Worm (Caenorhabditis elegans) whole organism, L1 larva: Measurements from ENCODE around the gene T24B8.3.

ENCODE experiments used
- C04F5.9 ChIP-seq: sonication (generic microtip); optimal IDR thresholded peaks from 2 replicates; lab custom pipeline; 2016; ENCODE audit warnings: missing genetic modification characterization, missing compliant biosample characterization
- C34B4.2 ChIP-seq: sonication (generic microtip); optimal IDR thresholded peaks from 2 replicates; lab custom pipeline; 2017; ENCODE audit warnings: mild to moderate bottlenecking, missing genetic modification characterization, missing compliant biosample characterization
- F16B12.6 ChIP-seq: fragments of 150-350 bp; optimal IDR thresholded peaks from 2 replicates; lab custom pipeline; 2014; ENCODE audit warnings: missing biosample characterization, missing genetic modification characterization
- Y116A8C.19 ChIP-seq: sonication (generic microtip); optimal IDR thresholded peaks from 2 replicates; lab custom pipeline; 2016; ENCODE audit warnings: missing compliant biosample characterization, missing genetic modification characterization, borderline replicate concordance
- aha-1 ChIP-seq: fragments of 150-350 bp; optimal IDR thresholded peaks from 2 replicates; lab custom pipeline; 2014; ENCODE audit warnings: missing biosample characterization, missing genetic modification characterization
- aly-2 ChIP-seq: fragments of 150-350 bp; optimal IDR thresholded peaks from 2 replicates; lab custom pipeline; 2014; ENCODE audit warnings: missing biosample characterization, missing genetic modification characterization
- blmp-1 ChIP-seq: fragments of 150-350 bp; optimal IDR thresholded peaks from 2 replicates; lab custom pipeline; 2014; ENCODE audit warnings: missing biosample characterization, missing genetic modification characterization
- ceh-8 ChIP-seq: fragments of 200-800 bp; sonication (Bioruptor generic); optimal IDR thresholded peaks from 2 replicates; lab custom pipeline; 2018; ENCODE audit warnings: mild to moderate bottlenecking, missing genetic modification characterization, moderate library complexity, missing compliant biosample characterization
- ceh-82 ChIP-seq, 3 experiments: fragments of 150-350 bp in 1 of 3; sonication (generic microtip) in 2 of 3; optimal IDR thresholded peaks; 2 replicates each; lab custom pipeline; 2014 to 2017; ENCODE audit warnings: missing biosample characterization in 3 of 3, missing genetic modification characterization in 3 of 3
- ceh-88 ChIP-seq: fragments of 200-800 bp; sonication (Bioruptor generic); IDR thresholded peaks from 2 replicates; pipeline ENCODE4 v1.3.6; 2022; ENCODE audit warnings: missing genetic modification characterization, missing compliant biosample characterization
- ces-1 ChIP-seq: fragments of 150-350 bp; optimal IDR thresholded peaks from 2 replicates; lab custom pipeline; 2014; ENCODE audit warnings: missing biosample characterization, missing genetic modification reagents, missing genetic modification characterization
- dsc-1 ChIP-seq: sonication (generic microtip); optimal IDR thresholded peaks from 2 replicates; lab custom pipeline; 2016; ENCODE audit warnings: mild to moderate bottlenecking, missing genetic modification characterization, missing compliant biosample characterization
- efl-1 ChIP-seq, 4 experiments: fragments of 150-350 bp; optimal IDR thresholded peaks in 3 of 4; peaks in 1 of 4; 1 replicate in 1 of 4; 2 replicates in 3 of 4; lab custom pipeline; 2014; ENCODE audit warnings: missing biosample characterization in 2 of 4, missing genetic modification characterization in 2 of 4, missing genetic modification reagents in 2 of 4
- egl-27 ChIP-seq, 2 experiments: fragments of 150-350 bp in 1 of 2; sonication (generic microtip); optimal IDR thresholded peaks; 3 replicates each; lab custom pipeline; 2017 to 2018; ENCODE audit warnings: missing biosample characterization in 2 of 2, missing genetic modification characterization in 2 of 2, missing genetic modification reagents in 2 of 2
- elt-3 ChIP-seq, 6 experiments: fragments of 150-350 bp in 1 of 6; sonication (generic microtip); optimal IDR thresholded peaks; 2 replicates each; lab custom pipeline; 2017 to 2018; ENCODE audit warnings: missing biosample characterization in 6 of 6, missing genetic modification characterization in 6 of 6, inconsistent platforms in 1 of 6
- ets-5 ChIP-seq: fragments of 200-800 bp; sonication (Bioruptor generic); IDR thresholded peaks from 2 replicates; pipeline ENCODE4 v1.3.6; 2022; ENCODE audit warnings: missing genetic modification characterization, missing compliant biosample characterization
- fkh-10 ChIP-seq: sonication (generic microtip); optimal IDR thresholded peaks from 2 replicates; lab custom pipeline; 2017; ENCODE audit warnings: missing biosample characterization, missing genetic modification reagents, missing genetic modification characterization
- fkh-8 ChIP-seq: sonication (generic microtip); optimal IDR thresholded peaks from 2 replicates; lab custom pipeline; 2016; ENCODE audit warnings: mild to moderate bottlenecking, missing genetic modification characterization, missing compliant biosample characterization
- grh-1 ChIP-seq: fragments of 200-800 bp; sonication (Bioruptor generic); IDR thresholded peaks from 2 replicates; pipeline ENCODE4 v1.3.6; 2022; ENCODE audit warnings: missing genetic modification reagents, missing genetic modification characterization, missing compliant biosample characterization
- hlh-17 ChIP-seq: fragments of 200-800 bp; sonication (Bioruptor generic); optimal IDR thresholded peaks from 2 replicates; lab custom pipeline; 2018; ENCODE audit warnings: missing genetic modification characterization, mild to moderate bottlenecking, missing compliant biosample characterization, moderate library complexity, borderline replicate concordance
- hlh-4 ChIP-seq: sonication (generic microtip); optimal IDR thresholded peaks from 2 replicates; lab custom pipeline; 2016; ENCODE audit warnings: mild to moderate bottlenecking, missing genetic modification characterization, missing compliant biosample characterization
- irx-1 ChIP-seq: sonication (generic microtip); optimal IDR thresholded peaks from 2 replicates; lab custom pipeline; 2016; ENCODE audit warnings: missing genetic modification characterization, missing compliant biosample characterization
- lin-14 ChIP-seq: fragments of 200-800 bp; sonication (Bioruptor generic); optimal IDR thresholded peaks from 2 replicates; lab custom pipeline; 2018; ENCODE audit warnings: mild to moderate bottlenecking, missing genetic modification characterization, moderate library complexity, missing compliant biosample characterization
- lin-15B ChIP-seq: fragments of 150-350 bp; sonication (generic microtip); optimal IDR thresholded peaks from 3 replicates; lab custom pipeline; 2014; ENCODE audit warnings: missing biosample characterization, missing genetic modification characterization
- lin-39 ChIP-seq: fragments of 150-350 bp; optimal IDR thresholded peaks from 2 replicates; lab custom pipeline; 2014; ENCODE audit warnings: missing biosample characterization, missing genetic modification reagents, missing genetic modification characterization
- lir-3 ChIP-seq: sonication (generic microtip); optimal IDR thresholded peaks from 2 replicates; lab custom pipeline; 2016; ENCODE audit warnings: mild to moderate bottlenecking, missing genetic modification characterization, moderate library complexity, missing compliant biosample characterization; ENCODE audit not compliant: poor library complexity
- mdl-1 ChIP-seq, 2 experiments: fragments of 150-350 bp; optimal IDR thresholded peaks; 2 replicates each; lab custom pipeline; 2014 to 2017; ENCODE audit warnings: missing biosample characterization in 2 of 2, missing genetic modification characterization in 2 of 2, inconsistent platforms in 1 of 2
- mep-1 ChIP-seq: fragments of 150-350 bp; optimal IDR thresholded peaks from 2 replicates; lab custom pipeline; 2014; ENCODE audit warnings: missing biosample characterization, missing genetic modification characterization
- nhr-12 ChIP-seq: sonication (generic microtip); optimal IDR thresholded peaks from 2 replicates; lab custom pipeline; 2017; ENCODE audit warnings: missing biosample characterization, missing genetic modification characterization
- nhr-19 ChIP-seq: fragments of 200-800 bp; sonication (Bioruptor generic); conservative IDR thresholded peaks from 2 replicates; pipeline ENCODE4 v1.3.6; 2022; ENCODE audit warnings: missing genetic modification characterization, missing compliant biosample characterization
- nhr-237 ChIP-seq: fragments of 150-350 bp; optimal IDR thresholded peaks from 2 replicates; lab custom pipeline; 2014; ENCODE audit warnings: missing biosample characterization, missing genetic modification characterization
- nhr-28 ChIP-seq: fragments of 150-350 bp; optimal IDR thresholded peaks from 2 replicates; lab custom pipeline; 2014; ENCODE audit warnings: missing biosample characterization, missing genetic modification characterization
- nhr-84 ChIP-seq: sonication (generic microtip); optimal IDR thresholded peaks from 2 replicates; lab custom pipeline; 2017; ENCODE audit warnings: missing biosample characterization, missing genetic modification characterization
- nhr-85 ChIP-seq: sonication (generic microtip); peaks from one replicate; lab custom pipeline; 2016; ENCODE audit warnings: missing genetic modification characterization, inconsistent platforms, missing compliant biosample characterization
- pag-3 ChIP-seq: sonication (generic microtip); optimal IDR thresholded peaks from 2 replicates; lab custom pipeline; 2017; ENCODE audit warnings: missing genetic modification characterization, mild to moderate bottlenecking, missing compliant biosample characterization, antibody characterized with exemption, borderline replicate concordance; ENCODE audit not compliant: insufficient read depth
- rnt-1 ChIP-seq: sonication (generic microtip); optimal IDR thresholded peaks from 2 replicates; lab custom pipeline; 2016; ENCODE audit warnings: mild to moderate bottlenecking, missing genetic modification characterization, moderate library complexity, missing compliant biosample characterization
- skn-1 ChIP-seq: fragments of 150-350 bp; optimal IDR thresholded peaks from 2 replicates; lab custom pipeline; 2014; ENCODE audit warnings: missing biosample characterization, missing genetic modification characterization
- snu-23 ChIP-seq: sonication (generic microtip); optimal IDR thresholded peaks from 2 replicates; lab custom pipeline; 2016; ENCODE audit warnings: missing genetic modification characterization, missing compliant biosample characterization
- sox-4 ChIP-seq: sonication (generic microtip); optimal IDR thresholded peaks from 2 replicates; lab custom pipeline; 2016; ENCODE audit warnings: missing genetic modification characterization, missing compliant biosample characterization
- sptf-1 ChIP-seq: fragments of 150-350 bp; optimal IDR thresholded peaks from 2 replicates; lab custom pipeline; 2014; ENCODE audit warnings: missing biosample characterization, missing genetic modification characterization
- sup-37 ChIP-seq: fragments of 200-800 bp; sonication (Bioruptor generic); optimal IDR thresholded peaks from 2 replicates; lab custom pipeline; 2018; ENCODE audit warnings: mild to moderate bottlenecking, missing genetic modification characterization, missing compliant biosample characterization
- tlp-1 ChIP-seq: fragments of 150-350 bp; optimal IDR thresholded peaks from 2 replicates; lab custom pipeline; 2014; ENCODE audit warnings: missing biosample characterization, missing genetic modification characterization
- unc-30 ChIP-seq: sonication (generic microtip); optimal IDR thresholded peaks from 2 replicates; lab custom pipeline; 2017; ENCODE audit warnings: missing biosample characterization, missing genetic modification characterization
- unc-98 ChIP-seq: fragments of 200-800 bp; sonication (Bioruptor generic); IDR thresholded peaks from 2 replicates; pipeline ENCODE4 v1.3.6; 2022; ENCODE audit warnings: missing genetic modification characterization, missing compliant biosample characterization
- vab-15 ChIP-seq: sonication (generic microtip); optimal IDR thresholded peaks from 2 replicates; lab custom pipeline; 2017; ENCODE audit warnings: missing genotype, mild to moderate bottlenecking, missing genetic modification characterization, missing compliant biosample characterization
- xbp-1 ChIP-seq: sonication (generic microtip); optimal IDR thresholded peaks from 2 replicates; lab custom pipeline; 2016; ENCODE audit warnings: missing genetic modification characterization, missing compliant biosample characterization

The T24B8.3 gene

ce11 chrII:9054604-9055003 is 6.3 kb downstream of the T24B8.3 start, which contains the start of gene chmp-7 (continued):
- TF ChIP-seq hlh-17, result no peak
- peak; percentile 83 for TF ChIP-seq aly-2 (tag; lab: Kevin White, UChicago)
- peak; percentile 98 for TF ChIP-seq lin-14 (GFP tag; lab: Kevin White, UChicago)
- no peak for TF ChIP-seq hlh-4
- no peak for TF ChIP-seq nhr-28 (tag; lab: Kevin White, UChicago)
- peak; percentile 92 for TF ChIP-seq snu-23 (GFP tag; lab: Kevin White, UChicago)
- TF ChIP-seq nhr-237, result peak; percentile 30
- peak; percentile 44 for TF ChIP-seq fkh-10 (GFP tag; lab: Kevin White, UChicago)
- TF ChIP-seq xbp-1 (tag; lab: Kevin White, UChicago), result peak; percentile 79
- peak; percentile 57 for TF ChIP-seq ces-1 (GFP tag; lab: Kevin White, UChicago)
- peak in 3 of 6 experiments; percentile 57 to 85 (median 80) for TF ChIP-seq elt-3 (tag; optimal IDR thresholded peaks at IDR 0.05; lab: Kevin White, UChicago)
- TF ChIP-seq rnt-1, result peak; percentile 92
- TF ChIP-seq sup-37 (GFP tag; lab: Kevin White, UChicago), result peak; percentile 56
- peak; percentile 100 for TF ChIP-seq F16B12.6 (tag; lab: Kevin White, UChicago)
- peak; percentile 61 for TF ChIP-seq lin-39 (tag; lab: Kevin White, UChicago)
- 0 out of 2 replicates have a peak, but pooled peaks have one; percentile 65 for TF ChIP-seq unc-98 (GFP tag; lab: Robert Waterston, UW)
- TF ChIP-seq mdl-1 (tag; optimal IDR thresholded peaks at IDR 0.05; lab: Kevin White, UChicago), result peak in 1 of 2 experiments; percentile 50
- TF ChIP-seq nhr-19 (GFP tag; lab: Robert Waterston, UW), result peak; percentile 80
- peak; percentile 22 for TF ChIP-seq ceh-8 (GFP tag; lab: Kevin White, UChicago)
- peak; percentile 75 for TF ChIP-seq irx-1
- peak; percentile 79 for TF ChIP-seq fkh-8 (tag; lab: Kevin White, UChicago)
- peak; percentile 81 for TF ChIP-seq lin-15B (tag; lab: Kevin White, UChicago)
- TF ChIP-seq grh-1 (GFP tag; lab: Robert Waterston, UW), result peak; percentile 50; the same call in 1 of the 2 replicates
- peak; percentile 75 for TF ChIP-seq lir-3
- TF ChIP-seq ets-5 (GFP tag; lab: Robert Waterston, UW), result no peak
- no peak for TF ChIP-seq unc-30 (tag; lab: Kevin White, UChicago)
- peak; percentile 72 to 93 (median 83) for TF ChIP-seq ceh-82 (tag; optimal IDR thresholded peaks at IDR 0.05; lab: Kevin White, UChicago)
- peak; percentile 74 for TF ChIP-seq pag-3 (tag; lab: Kevin White, UChicago)
- no peak for TF ChIP-seq sptf-1 (tag; lab: Kevin White, UChicago)
- TF ChIP-seq dsc-1 (tag; lab: Kevin White, UChicago), result peak; percentile 71
- no peak for TF ChIP-seq egl-27 (tag; optimal IDR thresholded peaks at IDR 0.05; lab: Kevin White, UChicago)
- no peak for TF ChIP-seq C34B4.2
- TF ChIP-seq ceh-88 (GFP tag; lab: Robert Waterston, UW), result peak; percentile 57
- TF ChIP-seq nhr-84 (tag; lab: Kevin White, UChicago), result no peak
- peak; percentile 61 for TF ChIP-seq skn-1 (tag; lab: Kevin White, UChicago)

DNA sequence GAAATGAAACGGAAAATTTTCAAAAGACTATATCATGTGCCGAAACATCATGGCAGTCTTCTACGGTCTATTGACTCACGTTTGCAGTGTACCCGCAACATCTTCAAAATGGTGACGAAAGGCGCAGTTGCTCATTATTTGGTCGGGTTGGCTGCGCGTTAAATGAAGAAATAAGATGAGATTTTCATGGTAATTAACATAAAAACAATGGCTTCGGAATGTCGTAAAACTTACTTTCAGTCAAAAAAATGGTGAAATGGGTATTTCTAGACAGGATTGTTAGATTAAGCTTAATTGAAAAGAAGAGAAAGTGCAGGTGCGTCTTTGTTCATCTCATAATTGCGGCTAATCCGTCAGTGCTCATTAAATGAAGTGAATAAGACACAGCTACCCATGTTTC is 7.4 kb downstream of the T24B8.3 start, which contains the start of gene T24B8.7:
Gene T24B8.7, minus strand, starts transcription at position 101 of the 400 bp plus-strand sequence.
- no peak for TF ChIP-seq efl-1 (optimal IDR thresholded peaks at IDR 0.05; lab: Kevin White, UChicago)
- peak in 1 of 2 experiments; percentile 71 for TF ChIP-seq efl-1 (GFP tag; optimal IDR thresholded peaks at IDR 0.05 in 1 of 2; lab: Kevin White, UChicago)
- TF ChIP-seq mep-1 (tag; lab: Kevin White, UChicago), result no peak

DNA sequence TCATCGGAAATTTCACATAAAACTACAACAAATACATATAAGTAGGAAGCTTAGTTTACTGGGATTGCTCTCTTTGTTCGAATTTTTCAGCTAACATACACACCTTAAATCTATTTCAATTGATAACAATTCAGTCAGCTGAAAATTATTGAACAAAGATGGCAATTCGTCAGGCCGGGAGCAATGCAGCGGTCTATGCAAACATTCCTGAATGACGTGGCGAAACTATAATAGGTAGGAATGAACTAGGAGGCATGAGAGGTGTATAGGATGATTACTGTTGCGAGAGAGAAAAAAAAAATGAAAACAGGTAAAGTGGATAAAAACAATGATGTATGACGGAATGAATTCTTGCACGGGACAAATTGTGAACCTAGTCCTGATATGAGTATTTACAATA is 18.9 kb downstream of the T24B8.3 start:
- no peak for TF ChIP-seq tlp-1 (tag; lab: Kevin White, UChicago)
- no peak for TF ChIP-seq dsc-1 (tag; lab: Kevin White, UChicago)
- no peak for TF ChIP-seq Y116A8C.19 (tag; lab: Kevin White, UChicago)
- no peak for TF ChIP-seq efl-1 (optimal IDR thresholded peaks at IDR 0.05; lab: Kevin White, UChicago)
- no peak for TF ChIP-seq efl-1 (GFP tag; optimal IDR thresholded peaks at IDR 0.05 in 1 of 2; lab: Kevin White, UChicago)
- TF ChIP-seq vab-15 (tag; lab: Kevin White, UChicago), result no peak
- TF ChIP-seq mep-1 (tag; lab: Kevin White, UChicago), result no peak
- TF ChIP-seq blmp-1 (tag; lab: Kevin White, UChicago), result no peak
- TF ChIP-seq lin-15B (tag; lab: Kevin White, UChicago), result no peak
- no peak for TF ChIP-seq C04F5.9 (tag; lab: Kevin White, UChicago)
- TF ChIP-seq nhr-85, result no peak
- TF ChIP-seq pag-3 (tag; lab: Kevin White, UChicago), result no peak
- no peak for TF ChIP-seq aha-1
- TF ChIP-seq nhr-12, result no peak
- no peak for TF ChIP-seq sox-4 (tag; lab: Kevin White, UChicago)
